Fruit fly (Drosophila melanogaster) whole organism, pupa: ENCODE results near the gene PAN3.

Experiments used
- CG12605 ChIP-seq: fragments of 200-800 bp; sonication (Bioruptor generic); IDR thresholded peaks from 2 replicates; pipeline ENCODE4 v1.3.6; 2022; ENCODE audit warnings: missing biosample characterization, missing genetic modification characterization
- CG13204 ChIP-seq: fragments of 200-800 bp; sonication (Bioruptor generic); optimal IDR thresholded peaks from 2 replicates; lab custom pipeline; 2018; ENCODE audit warnings: missing biosample characterization, mild to moderate bottlenecking, missing genetic modification characterization, moderate library complexity
- CG14655 ChIP-seq: fragments of 200-800 bp; sonication (Bioruptor generic); optimal IDR thresholded peaks from 3 replicates; lab custom pipeline; 2017; ENCODE audit warnings: mild to moderate bottlenecking, missing biosample characterization, missing genetic modification reagents, missing genetic modification characterization
- CG17806 ChIP-seq: fragments of 200-800 bp; sonication (Bioruptor generic); optimal IDR thresholded peaks from 2 replicates; lab custom pipeline; 2018; ENCODE audit warnings: missing biosample characterization, mild to moderate bottlenecking, missing genetic modification characterization, moderate library complexity
- CG4496 ChIP-seq: fragments of 200-800 bp; sonication (Bioruptor generic); IDR thresholded peaks from 3 replicates; pipeline ENCODE4 v1.3.6; 2022; ENCODE audit warnings: missing biosample characterization, missing genetic modification characterization
- CG8159 ChIP-seq: fragments of 200-800 bp; sonication (Bioruptor generic); optimal IDR thresholded peaks from 3 replicates; lab custom pipeline; 2018; ENCODE audit warnings: missing biosample characterization, mild to moderate bottlenecking, missing genetic modification characterization, moderate library complexity
- D1 ChIP-seq: fragments of 200-800 bp; sonication (Bioruptor generic); optimal IDR thresholded peaks from 2 replicates; lab custom pipeline; 2018; ENCODE audit warnings: missing biosample characterization, mild to moderate bottlenecking, missing genetic modification characterization, moderate library complexity
- EcR ChIP-seq: fragments of 200-800 bp; sonication (Bioruptor generic); optimal IDR thresholded peaks from 3 replicates; lab custom pipeline; 2019; ENCODE audit warnings: missing biosample characterization, missing genetic modification characterization, mild to moderate bottlenecking, moderate library complexity, missing genetic modification reagents
- Pif1B ChIP-seq: fragments of 200-800 bp; sonication (Bioruptor generic); optimal IDR thresholded peaks from 3 replicates; lab custom pipeline; 2016; ENCODE audit warnings: missing biosample characterization, missing genetic modification characterization
- Snoo ChIP-seq: fragments of 200-800 bp; sonication (Bioruptor generic); optimal IDR thresholded peaks from 3 replicates; lab custom pipeline; 2017; ENCODE audit warnings: missing biosample characterization, mild to moderate bottlenecking, missing genetic modification characterization, inconsistent platforms
- gl ChIP-seq: fragments of 200-800 bp; sonication (Bioruptor generic); optimal IDR thresholded peaks from 2 replicates; lab custom pipeline; 2018; ENCODE audit warnings: missing biosample characterization, mild to moderate bottlenecking, missing genetic modification characterization
- rn ChIP-seq: fragments of 200-800 bp; sonication (Bioruptor generic); IDR thresholded peaks from 2 replicates; pipeline ENCODE4 v1.3.6; 2022; ENCODE audit warnings: missing biosample characterization, missing genetic modification characterization

DNA sequence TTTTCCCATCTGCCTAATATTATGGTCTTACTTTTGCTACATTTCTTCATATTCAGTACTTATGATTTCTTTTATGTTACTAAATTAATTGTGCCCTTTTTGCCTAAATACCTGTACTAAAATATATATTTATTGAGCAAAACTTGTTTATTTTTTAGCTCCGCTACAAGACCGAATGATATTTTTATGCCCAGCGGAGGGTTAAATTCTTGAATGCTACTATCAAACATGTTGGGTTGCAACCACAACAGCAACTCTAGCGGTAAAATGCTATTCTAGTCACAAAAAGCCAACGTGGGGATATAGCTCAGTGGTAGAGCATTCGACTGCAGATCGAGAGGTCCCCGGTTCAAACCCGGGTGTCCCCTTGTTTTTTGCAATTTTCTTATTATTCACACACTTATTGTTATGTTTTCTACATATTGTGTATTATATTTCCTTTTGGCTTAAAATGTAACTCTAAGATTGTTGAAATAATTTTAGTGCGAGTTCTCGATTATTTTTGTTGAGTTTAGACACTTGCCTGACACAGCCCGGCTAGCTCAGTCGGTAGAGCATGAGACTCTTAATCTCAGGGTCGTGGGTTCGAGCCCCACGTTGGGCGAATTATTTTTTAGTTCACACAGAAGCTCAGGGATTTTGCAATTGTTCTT, 25.3 kb downstream of the PAN3 start:
- no peak for TF ChIP-seq Snoo (tag; lab: Kevin White, UChicago)
- no peak for TF ChIP-seq gl
- TF ChIP-seq CG13204 (GFP tag; lab: Kevin White, UChicago), result no peak
- TF ChIP-seq EcR (GFP tag; lab: Kevin White, UChicago), result no peak
- no peak for TF ChIP-seq D1
- TF ChIP-seq CG8159 (tag; lab: Kevin White, UChicago), result peak; percentile 49
- no peak for TF ChIP-seq CG17806 (tag; lab: Kevin White, UChicago)
- no peak for TF ChIP-seq rn (GFP tag; lab: Robert Waterston, UW)
- TF ChIP-seq CG14655, result no peak
- 0 out of 3 replicates have a peak, but pooled peaks have one; percentile 49 for TF ChIP-seq CG4496 (GFP tag; lab: Robert Waterston, UW)
- peak; percentile 20 for TF ChIP-seq Pif1B (GFP tag; lab: Kevin White, UChicago)
- TF ChIP-seq CG12605, result 0 out of 2 replicates have a peak, but pooled peaks have one; percentile 9
